Worm (Caenorhabditis elegans) whole organism, L4 larva: ENCODE results near the gene glt-5.

ENCODE experiments used
- D1046.2 ChIP-seq: fragments of 200-800 bp; sonication (Bioruptor generic); IDR thresholded peaks from 2 replicates; pipeline ENCODE4 v1.3.6; 2022; ENCODE audit warnings: missing genetic modification characterization, missing compliant biosample characterization
- F10B5.3 ChIP-seq: sonication (generic microtip); optimal IDR thresholded peaks from 2 replicates; lab custom pipeline; 2016; ENCODE audit warnings: mild to moderate bottlenecking, missing genetic modification characterization, missing compliant biosample characterization
- R02D3.7 ChIP-seq: fragments of 150-350 bp; sonication (generic microtip); optimal IDR thresholded peaks from 3 replicates; lab custom pipeline; 2014; ENCODE audit warnings: missing biosample characterization, missing genetic modification characterization
- T20F7.1 ChIP-seq: fragments of 200-800 bp; sonication (Bioruptor generic); optimal IDR thresholded peaks from 2 replicates; lab custom pipeline; 2018; ENCODE audit warnings: mild to moderate bottlenecking, missing genetic modification characterization, missing compliant biosample characterization
- Y105C5A.15 ChIP-seq: fragments of 200-800 bp; sonication (Bioruptor generic); IDR thresholded peaks from 2 replicates; pipeline ENCODE4 v1.3.6; 2022; ENCODE audit warnings: missing genetic modification characterization, missing compliant biosample characterization
- Y48G9A.11 ChIP-seq: fragments of 200-800 bp; sonication (Bioruptor generic); IDR thresholded peaks from 2 replicates; pipeline ENCODE4 v1.3.6; 2022; ENCODE audit warnings: missing genetic modification reagents, missing genetic modification characterization, missing compliant biosample characterization
- Y75B8A.6 ChIP-seq: fragments of 200-800 bp; sonication (Bioruptor generic); IDR thresholded peaks from 2 replicates; pipeline ENCODE4 v1.3.6; 2022; ENCODE audit warnings: missing genetic modification reagents, missing genetic modification characterization, missing compliant biosample characterization
- ZK546.5 ChIP-seq, 2 experiments: sonication (generic microtip); optimal IDR thresholded peaks; 2 replicates each; lab custom pipeline; 2017; ENCODE audit warnings: missing biosample characterization in 2 of 2, missing genetic modification characterization in 2 of 2
- aha-1 ChIP-seq: fragments of 150-350 bp; peaks from one replicate; lab custom pipeline; 2014; ENCODE audit warnings: missing biosample characterization, missing genetic modification characterization
- aly-2 ChIP-seq: sonication (generic microtip); optimal IDR thresholded peaks from 2 replicates; lab custom pipeline; 2018; ENCODE audit warnings: missing biosample characterization, missing genetic modification characterization
- ama-1 ChIP-seq: fragments of 150-350 bp; optimal IDR thresholded peaks from 2 replicates; lab custom pipeline; 2014; ENCODE audit warnings: inconsistent platforms, mixed read lengths
- arid-1 ChIP-seq: fragments of 200-800 bp; sonication (Bioruptor generic); conservative IDR thresholded peaks from 2 replicates; pipeline ENCODE4 v1.3.6; 2022; ENCODE audit warnings: missing genetic modification reagents, missing genetic modification characterization, missing compliant biosample characterization
- ceh-32 ChIP-seq: sonication (generic microtip); optimal IDR thresholded peaks from 2 replicates; lab custom pipeline; 2016; ENCODE audit warnings: mild to moderate bottlenecking, missing genetic modification characterization, missing compliant biosample characterization; ENCODE audit not compliant: poor library complexity
- ceh-44 ChIP-seq: fragments of 200-800 bp; sonication (Bioruptor generic); IDR thresholded peaks from 2 replicates; pipeline ENCODE4 v1.3.6; 2022; ENCODE audit warnings: missing genetic modification reagents, missing genetic modification characterization, missing compliant biosample characterization
- ceh-82 ChIP-seq: sonication (generic microtip); optimal IDR thresholded peaks from 2 replicates; lab custom pipeline; 2017; ENCODE audit warnings: missing biosample characterization, missing genetic modification characterization
- ces-1 ChIP-seq: fragments of 150-350 bp; sonication (generic microtip); optimal IDR thresholded peaks from 4 replicates; lab custom pipeline; 2014; ENCODE audit warnings: missing biosample characterization, missing genetic modification reagents, missing genetic modification characterization
- cey-2 ChIP-seq: sonication (generic microtip); optimal IDR thresholded peaks from 3 replicates; lab custom pipeline; 2017; ENCODE audit warnings: missing genetic modification characterization, mild to moderate bottlenecking, missing compliant biosample characterization, antibody characterized with exemption, borderline replicate concordance; ENCODE audit not compliant: insufficient read depth
- daf-12 ChIP-seq: fragments of 150-350 bp; optimal IDR thresholded peaks from 2 replicates; lab custom pipeline; 2014; ENCODE audit warnings: missing biosample characterization, missing genetic modification reagents, missing genetic modification characterization
- daf-16 ChIP-seq, 3 experiments: sonication (generic microtip); optimal IDR thresholded peaks; 2 replicates each; lab custom pipeline; 2016 to 2017; ENCODE audit warnings: missing genetic modification characterization in 3 of 3, missing genetic modification reagents in 3 of 3, mild to moderate bottlenecking in 2 of 3, missing compliant biosample characterization in 2 of 3, missing biosample characterization in 1 of 3, moderate library complexity in 1 of 3
- daf-8 ChIP-seq: fragments of 200-800 bp; sonication (Bioruptor generic); IDR thresholded peaks from 2 replicates; pipeline ENCODE4 v1.3.6; 2022; ENCODE audit warnings: missing genetic modification characterization, missing compliant biosample characterization
- fkh-10 ChIP-seq: fragments of 150-350 bp; optimal IDR thresholded peaks from 2 replicates; lab custom pipeline; 2014; ENCODE audit warnings: missing biosample characterization, missing genetic modification reagents, missing genetic modification characterization
- fos-1 ChIP-seq: fragments of 150-350 bp; optimal IDR thresholded peaks from 2 replicates; lab custom pipeline; 2014; ENCODE audit warnings: missing biosample characterization, missing genetic modification characterization
- gei-8 ChIP-seq: fragments of 200-800 bp; sonication (Bioruptor generic); optimal IDR thresholded peaks from 2 replicates; lab custom pipeline; 2018; ENCODE audit warnings: mild to moderate bottlenecking, missing genetic modification characterization, missing compliant biosample characterization
- hlh-11 ChIP-seq: fragments of 200-800 bp; sonication (Bioruptor generic); optimal IDR thresholded peaks from 2 replicates; lab custom pipeline; 2018; ENCODE audit warnings: mild to moderate bottlenecking, missing genetic modification characterization, missing compliant biosample characterization
- hlh-30 ChIP-seq: sonication (generic microtip); optimal IDR thresholded peaks from 2 replicates; lab custom pipeline; 2017; ENCODE audit warnings: antibody characterized with exemption, mild to moderate bottlenecking, missing genetic modification characterization, missing compliant biosample characterization; ENCODE audit not compliant: insufficient read depth
- jun-1 ChIP-seq: fragments of 150-350 bp; optimal IDR thresholded peaks from 2 replicates; lab custom pipeline; 2014; ENCODE audit warnings: missing biosample characterization, missing genetic modification reagents, missing genetic modification characterization
- lin-15B ChIP-seq: fragments of 150-350 bp; sonication (generic microtip); optimal IDR thresholded peaks from 3 replicates; lab custom pipeline; 2014; ENCODE audit warnings: missing biosample characterization, missing genetic modification characterization
- lin-29 ChIP-seq: fragments of 200-800 bp; sonication (Bioruptor generic); IDR thresholded peaks from 2 replicates; pipeline ENCODE4 v1.3.6; 2022; ENCODE audit warnings: missing genetic modification reagents, missing genetic modification characterization, missing compliant biosample characterization
- lir-3 ChIP-seq: sonication (generic microtip); optimal IDR thresholded peaks from 2 replicates; lab custom pipeline; 2016; ENCODE audit warnings: mild to moderate bottlenecking, missing genetic modification characterization, missing compliant biosample characterization
- mdt-29 ChIP-seq: fragments of 200-800 bp; sonication (Bioruptor generic); IDR thresholded peaks from 2 replicates; pipeline ENCODE4 v1.3.6; 2022; ENCODE audit warnings: missing genetic modification reagents, missing genetic modification characterization, missing compliant biosample characterization
- mes-2 ChIP-seq: sonication (generic microtip); optimal IDR thresholded peaks from 2 replicates; lab custom pipeline; 2016; ENCODE audit warnings: missing genotype, mild to moderate bottlenecking, missing genetic modification characterization, missing compliant biosample characterization; ENCODE audit not compliant: poor library complexity, severe bottlenecking
- mxl-3 ChIP-seq: fragments of 200-800 bp; sonication (Bioruptor generic); optimal IDR thresholded peaks from 2 replicates; lab custom pipeline; 2018; ENCODE audit warnings: mild to moderate bottlenecking, missing genetic modification characterization, missing compliant biosample characterization
- nhr-111 ChIP-seq: fragments of 200-800 bp; sonication (Bioruptor generic); optimal IDR thresholded peaks from 2 replicates; lab custom pipeline; 2018; ENCODE audit warnings: mild to moderate bottlenecking, missing genetic modification characterization, missing compliant biosample characterization
- nhr-237 ChIP-seq: sonication (generic microtip); optimal IDR thresholded peaks from 2 replicates; lab custom pipeline; 2017; ENCODE audit warnings: missing biosample characterization, missing genetic modification characterization
- nhr-42 ChIP-seq: fragments of 200-800 bp; sonication (Bioruptor generic); IDR thresholded peaks from 2 replicates; pipeline ENCODE4 v1.3.6; 2022; ENCODE audit warnings: missing genetic modification characterization, missing compliant biosample characterization
- php-3 ChIP-seq: fragments of 200-800 bp; sonication (Bioruptor generic); IDR thresholded peaks from 2 replicates; pipeline ENCODE4 v1.3.6; 2022; ENCODE audit warnings: missing genetic modification reagents, missing genetic modification characterization, missing compliant biosample characterization
- pqm-1 ChIP-seq: sonication (generic microtip); optimal IDR thresholded peaks from 2 replicates; lab custom pipeline; 2017; ENCODE audit warnings: missing biosample characterization, missing genetic modification characterization
- rbr-2 ChIP-seq: sonication (generic microtip); optimal IDR thresholded peaks from 2 replicates; lab custom pipeline; 2016; ENCODE audit warnings: missing genotype, missing genetic modification characterization, missing compliant biosample characterization
- set-16 ChIP-seq: fragments of 200-800 bp; sonication (Bioruptor generic); IDR thresholded peaks from 2 replicates; pipeline ENCODE4 v1.3.6; 2022; ENCODE audit warnings: missing genetic modification reagents, missing genetic modification characterization, missing compliant biosample characterization
- skn-1 ChIP-seq: fragments of 150-350 bp; optimal IDR thresholded peaks from 2 replicates; lab custom pipeline; 2014; ENCODE audit warnings: missing biosample characterization, missing genetic modification characterization
- snpc-4 ChIP-seq: fragments of 150-350 bp; optimal IDR thresholded peaks from 2 replicates; lab custom pipeline; 2014; ENCODE audit warnings: missing biosample characterization, missing genetic modification characterization
- tag-97 ChIP-seq: fragments of 200-800 bp; sonication (Bioruptor generic); IDR thresholded peaks from 2 replicates; pipeline ENCODE4 v1.3.6; 2022; ENCODE audit warnings: missing genetic modification characterization, missing compliant biosample characterization
- unc-130 ChIP-seq: sonication (generic microtip); optimal IDR thresholded peaks from 2 replicates; lab custom pipeline; 2016; ENCODE audit warnings: missing genetic modification reagents, missing genetic modification characterization, missing compliant biosample characterization
- unc-39 ChIP-seq: sonication (generic microtip); optimal IDR thresholded peaks from 2 replicates; lab custom pipeline; 2017; ENCODE audit warnings: missing biosample characterization, missing genetic modification characterization
- vab-7 ChIP-seq: fragments of 200-800 bp; sonication (Bioruptor generic); IDR thresholded peaks from 2 replicates; pipeline ENCODE4 v1.3.6; 2022; ENCODE audit warnings: missing genetic modification reagents, missing genetic modification characterization, missing compliant biosample characterization
- zag-1 ChIP-seq: fragments of 150-350 bp; optimal IDR thresholded peaks from 2 replicates; lab custom pipeline; 2014; ENCODE audit warnings: missing biosample characterization, missing genetic modification characterization
- zfp-2 ChIP-seq: sonication (generic microtip); optimal IDR thresholded peaks from 2 replicates; lab custom pipeline; 2016; ENCODE audit warnings: mild to moderate bottlenecking, missing genetic modification characterization, missing compliant biosample characterization
- ztf-11 ChIP-seq: fragments of 150-350 bp; optimal IDR thresholded peaks from 2 replicates; lab custom pipeline; 2014; ENCODE audit warnings: missing biosample characterization, missing genetic modification characterization
- ztf-7 ChIP-seq: fragments of 150-350 bp; optimal IDR thresholded peaks from 2 replicates; lab custom pipeline; 2014; ENCODE audit warnings: missing biosample characterization, missing genetic modification characterization

The glt-5 gene

ce11 chrII:9746069-9746468, 37.4 kb upstream of the glt-5 start, which contains the start of the genes Y53C12B.1 and nos-3 (continued):
- no peak for TF ChIP-seq Y48G9A.11 (GFP tag; lab: Robert Waterston, UW)
- TF ChIP-seq cey-2 (tag; lab: Kevin White, UChicago), result no peak
- no peak for TF ChIP-seq skn-1 (tag; lab: Kevin White, UChicago)
- no peak for TF ChIP-seq gei-8
- TF ChIP-seq unc-130 (GFP tag; lab: Kevin White, UChicago), result peak; percentile 5
- TF ChIP-seq lin-15B (tag; lab: Kevin White, UChicago), result no peak
- TF ChIP-seq ceh-44 (GFP tag; lab: Robert Waterston, UW), result no peak
- TF ChIP-seq snpc-4 (tag; lab: Kevin White, UChicago), result no peak
- no peak for TF ChIP-seq nhr-237
- TF ChIP-seq lin-29 (GFP tag; lab: Robert Waterston, UW), result no peak
- TF ChIP-seq mes-2 (tag; lab: Kevin White, UChicago), result peak; percentile 92
- TF ChIP-seq D1046.2 (GFP tag; lab: Robert Waterston, UW), result peak; percentile 97
- no peak for TF ChIP-seq pqm-1 (tag; lab: Kevin White, UChicago)
- peak; percentile 24 for TF ChIP-seq fkh-10 (GFP tag; lab: Kevin White, UChicago)
- no peak for TF ChIP-seq daf-12
- 0 out of 2 replicates have a peak, but pooled peaks have one; percentile 16 for TF ChIP-seq php-3
- no peak for TF ChIP-seq ceh-32 (tag; lab: Kevin White, UChicago)
- TF ChIP-seq ces-1 (GFP tag; lab: Kevin White, UChicago), result no peak
- TF ChIP-seq Y105C5A.15, result no peak
- TF ChIP-seq ztf-11 (tag; lab: Kevin White, UChicago), result no peak
- TF ChIP-seq aha-1, result no peak
- peak; percentile 62 for TF ChIP-seq hlh-11 (tag; lab: Kevin White, UChicago)
- TF ChIP-seq ztf-7 (tag; lab: Kevin White, UChicago), result peak; percentile 20
- no peak for TF ChIP-seq jun-1
- no peak for TF ChIP-seq unc-39 (tag; lab: Kevin White, UChicago)
- no peak for TF ChIP-seq zfp-2 (tag; lab: Kevin White, UChicago)
- no peak for TF ChIP-seq fos-1
- TF ChIP-seq zag-1 (tag; lab: Kevin White, UChicago), result no peak
- TF ChIP-seq hlh-30 (tag; lab: Kevin White, UChicago), result peak; percentile 76
- peak; percentile 54 for TF ChIP-seq ama-1 (lab: Kevin White, UChicago)
- TF ChIP-seq lir-3 (tag; lab: Kevin White, UChicago), result no peak
- no peak for TF ChIP-seq nhr-42 (GFP tag; lab: Robert Waterston, UW)
- no peak for TF ChIP-seq ZK546.5 (tag; optimal IDR thresholded peaks at IDR 0.05; lab: Kevin White, UChicago)
- no peak for TF ChIP-seq daf-16 (GFP tag; optimal IDR thresholded peaks at IDR 0.05; lab: Kevin White, UChicago)
- TF ChIP-seq daf-16 (tag; optimal IDR thresholded peaks at IDR 0.05; lab: Kevin White, UChicago), result peak; percentile 51
- no peak for TF ChIP-seq ceh-82 (tag; lab: Kevin White, UChicago)
- TF ChIP-seq tag-97 (GFP tag; lab: Robert Waterston, UW), result no peak
- TF ChIP-seq Y75B8A.6 (GFP tag; lab: Robert Waterston, UW), result no peak
- TF ChIP-seq mxl-3 (GFP tag; lab: Kevin White, UChicago), result no peak
- TF ChIP-seq F10B5.3, result no peak
- peak; percentile 68 for TF ChIP-seq T20F7.1 (GFP tag; lab: Kevin White, UChicago)
- TF ChIP-seq aly-2 (tag; lab: Kevin White, UChicago), result no peak
- TF ChIP-seq daf-8 (GFP tag; lab: Robert Waterston, UW), result no peak
- TF ChIP-seq arid-1 (GFP tag; lab: Robert Waterston, UW), result peak; percentile 57; the same call in 1 of the 2 replicates
- TF ChIP-seq nhr-111, result no peak
- TF ChIP-seq mdt-29 (GFP tag; lab: Robert Waterston, UW), result no peak
- TF ChIP-seq rbr-2 (tag; lab: Kevin White, UChicago), result peak; percentile 45
- TF ChIP-seq vab-7 (GFP tag; lab: Robert Waterston, UW), result no peak
- no peak for TF ChIP-seq set-16
- TF ChIP-seq R02D3.7 (tag; lab: Kevin White, UChicago), result peak; percentile 88
- TF ChIP-seq, all 104 proteins: peak for 33
